Fruit fly (Drosophila melanogaster): ENCODE data around the gene Tudor-SN.
A peak's percentile ranks its signal among the peaks of the same experiment; 100 is the strongest.

Gene Tudor-SN

dm6 chr3L:262724-263177, 1.4 kb downstream of the Tudor-SN start (continued):
- TF ChIP-seq Neu2 (GFP tag; optimal IDR thresholded peaks at IDR 0.05; ENCODE audit: borderline replicate concordance) (no peak), CG4707 (GFP tag; optimal IDR thresholded peaks at IDR 0.05) (no peak), CG14710 (tag; optimal IDR thresholded peaks at IDR 0.05) (peak; percentile 28), CG10431 (GFP tag; optimal IDR thresholded peaks at IDR 0.05) (no peak), bigmax (GFP tag; optimal IDR thresholded peaks at IDR 0.05) (peak; percentile 96), CG4404 (GFP tag; IDR thresholded peaks at IDR 0.05) (no peak), Asciz (GFP tag; optimal IDR thresholded peaks at IDR 0.05) (no peak), CG30403 (GFP tag; optimal IDR thresholded peaks at IDR 0.05) (no peak), wdn (GFP tag; IDR thresholded peaks at IDR 0.05) (no peak), CG13624 (GFP tag; optimal IDR thresholded peaks at IDR 0.05) (no peak), Dip2 (GFP tag; IDR thresholded peaks at IDR 0.05) (no peak), CG3281 (GFP tag; optimal IDR thresholded peaks at IDR 0.05) (no peak), row (GFP tag; IDR thresholded peaks at IDR 0.05) (no peak; the same call in 2 of the 3 replicates), kni (GFP tag; optimal IDR thresholded peaks at IDR 0.05) (peak; percentile 1), fru (optimal IDR thresholded peaks at IDR 0.05) (no peak), Mad (GFP tag; optimal IDR thresholded peaks at IDR 0.05) (no peak), CG15601 (tag; optimal IDR thresholded peaks at IDR 0.05) (no peak), CG15073 (GFP tag; optimal IDR thresholded peaks at IDR 0.05) (no peak), Eip74EF (GFP tag; optimal IDR thresholded peaks at IDR 0.05) (no peak), cg (GFP tag; optimal IDR thresholded peaks at IDR 0.05) (no peak), prd (optimal IDR thresholded peaks at IDR 0.05) (no peak), prd (GFP tag; IDR thresholded peaks at IDR 0.05) (no peak), CG3163 (GFP tag; optimal IDR thresholded peaks at IDR 0.05) (no peak), zf30C (GFP tag; optimal IDR thresholded peaks at IDR 0.05) (no peak), Med (GFP tag) (peak; percentile 79), CG31224 (GFP tag; IDR thresholded peaks at IDR 0.05) (no peak), Mes4 (GFP tag; optimal IDR thresholded peaks at IDR 0.05) (no peak), CG18599 (GFP tag; optimal IDR thresholded peaks at IDR 0.05) (no peak), slou (GFP tag; optimal IDR thresholded peaks at IDR 0.05) (no peak), Aef1 (GFP tag; IDR thresholded peaks at IDR 0.05) (no peak), CG1603 (tag; optimal IDR thresholded peaks at IDR 0.05) (peak; percentile 26), Atf-2 (GFP tag; optimal IDR thresholded peaks at IDR 0.05) (no peak), Meics (GFP tag; optimal IDR thresholded peaks at IDR 0.05) (no peak), chm (GFP tag; IDR thresholded peaks at IDR 0.05) (no peak), CG14050 (GFP tag; IDR thresholded peaks at IDR 0.05) (no peak), ro (GFP tag; IDR thresholded peaks at IDR 0.05) (no peak), CG6813 (GFP tag; optimal IDR thresholded peaks at IDR 0.05) (no peak), unc-4 (GFP tag; IDR thresholded peaks at IDR 0.05; ENCODE audit: partially characterized antibody) (peak; percentile 88), ase (GFP tag; IDR thresholded peaks at IDR 0.05) (no peak), Mrtf (GFP tag; IDR thresholded peaks at IDR 0.05) (no peak), Dref (GFP tag; IDR thresholded peaks at IDR 0.05) (peak; percentile 87), crp (GFP tag; optimal IDR thresholded peaks at IDR 0.05) (peak in 1 of 2 experiments; percentile 37), Elba2 (GFP tag; optimal IDR thresholded peaks at IDR 0.05) (no peak), unpg (GFP tag; optimal IDR thresholded peaks at IDR 0.05) (no peak), tin (GFP tag; optimal IDR thresholded peaks at IDR 0.05) (no peak), vvl (GFP tag; IDR thresholded peaks at IDR 0.05) (0 out of 2 replicates have a peak, but pooled peaks have one; percentile 17), CG18262 (tag; optimal IDR thresholded peaks at IDR 0.05) (no peak), Ptx1 (GFP tag; IDR thresholded peaks at IDR 0.05) (no peak), Hr51 (GFP tag; optimal IDR thresholded peaks at IDR 0.05) (no peak), zfh2 (GFP tag; optimal IDR thresholded peaks at IDR 0.05) (no peak), CG33557 (GFP tag; optimal IDR thresholded peaks at IDR 0.05) (no peak), gcm (GFP tag; optimal IDR thresholded peaks at IDR 0.05) (no peak)
